Worm (Caenorhabditis elegans) whole organism, L2 larva: Measurements from ENCODE around the gene mob-3.

Experiments
- ama-1 ChIP-seq: fragments of 150-350 bp; optimal IDR thresholded peaks from 2 replicates; lab custom pipeline; 2018; ENCODE audit warnings: inconsistent platforms
- lin-39 ChIP-seq: fragments of 150-350 bp; optimal IDR thresholded peaks from 2 replicates; lab custom pipeline; 2014; ENCODE audit warnings: missing biosample characterization, missing genetic modification reagents, missing genetic modification characterization
- nhr-11 ChIP-seq: fragments of 150-350 bp; optimal IDR thresholded peaks from 2 replicates; lab custom pipeline; 2014; ENCODE audit warnings: missing biosample characterization, missing genetic modification characterization
- nhr-12 ChIP-seq: fragments of 150-350 bp; optimal IDR thresholded peaks from 2 replicates; lab custom pipeline; 2014; ENCODE audit warnings: missing biosample characterization, missing genetic modification characterization
- nhr-21 ChIP-seq: fragments of 150-350 bp; optimal IDR thresholded peaks from 2 replicates; lab custom pipeline; 2014; ENCODE audit warnings: missing biosample characterization, missing genetic modification characterization
- sma-3 ChIP-seq: sonication (generic microtip); optimal IDR thresholded peaks from 2 replicates; lab custom pipeline; 2016; ENCODE audit warnings: missing genetic modification reagents, missing genetic modification characterization, missing compliant biosample characterization
- snpc-4 ChIP-seq: fragments of 150-350 bp; optimal IDR thresholded peaks from 2 replicates; lab custom pipeline; 2014; ENCODE audit warnings: missing biosample characterization, missing genetic modification characterization
- unc-39 ChIP-seq: fragments of 150-350 bp; optimal IDR thresholded peaks from 2 replicates; lab custom pipeline; 2014; ENCODE audit warnings: missing biosample characterization, missing genetic modification characterization

DNA sequence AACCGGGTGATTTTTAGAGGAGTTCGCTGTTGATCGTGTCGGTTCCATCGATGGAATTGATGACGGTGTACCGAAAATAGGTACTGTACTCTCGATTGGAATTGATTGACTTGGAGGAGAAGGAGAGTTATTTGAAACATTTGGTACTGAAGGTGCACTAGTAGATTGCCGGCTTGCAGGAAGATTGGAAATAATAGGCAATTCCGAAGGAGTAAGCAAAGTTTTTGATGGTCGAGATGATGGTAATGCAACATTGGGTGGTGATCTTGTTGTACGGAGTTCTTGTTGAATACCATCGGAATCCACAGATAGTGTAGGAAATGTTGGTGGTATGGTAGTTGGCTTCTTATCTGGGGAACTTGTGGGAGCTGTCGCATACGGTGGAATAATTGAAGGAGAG, 49.6 kb downstream of the mob-3 start:
- TF ChIP-seq snpc-4 (tag; lab: Kevin White, UChicago) (no peak), ama-1 (no peak), sma-3 (no peak), nhr-12 (tag; lab: Kevin White, UChicago) (no peak), unc-39 (tag; lab: Kevin White, UChicago) (no peak), lin-39 (tag; lab: Kevin White, UChicago) (no peak), nhr-11 (tag; lab: Kevin White, UChicago) (no peak), nhr-21 (no peak)
